Worm (Caenorhabditis elegans) whole organism, L4 larva: ENCODE measurements around the gene Y46G5A.7.

Source experiments
- D1046.2 ChIP-seq: fragments of 200-800 bp; sonication (Bioruptor generic); IDR thresholded peaks from 2 replicates; pipeline ENCODE4 v1.3.6; 2022; ENCODE audit warnings: missing genetic modification characterization, missing compliant biosample characterization
- F26F4.8 ChIP-seq: fragments of 200-800 bp; sonication (Bioruptor generic); conservative IDR thresholded peaks from 2 replicates; pipeline ENCODE4 v1.3.6; 2022; ENCODE audit warnings: missing genetic modification characterization, missing compliant biosample characterization
- F37D6.2 ChIP-seq: sonication (generic microtip); optimal IDR thresholded peaks from 2 replicates; lab custom pipeline; 2016; ENCODE audit warnings: mild to moderate bottlenecking, missing genetic modification characterization, missing compliant biosample characterization
- F49E8.2 ChIP-seq: sonication (generic microtip); optimal IDR thresholded peaks from 2 replicates; lab custom pipeline; 2016; ENCODE audit warnings: missing compliant biosample characterization, mild to moderate bottlenecking, missing genetic modification characterization, borderline replicate concordance
- T26A8.4 ChIP-seq: fragments of 200-800 bp; sonication (Bioruptor generic); IDR thresholded peaks from 2 replicates; pipeline ENCODE4 v1.3.6; 2022; ENCODE audit warnings: missing genetic modification characterization, missing compliant biosample characterization
- Y105C5A.15 ChIP-seq: fragments of 200-800 bp; sonication (Bioruptor generic); IDR thresholded peaks from 2 replicates; pipeline ENCODE4 v1.3.6; 2022; ENCODE audit warnings: missing genetic modification characterization, missing compliant biosample characterization
- Y75B8A.6 ChIP-seq: fragments of 200-800 bp; sonication (Bioruptor generic); IDR thresholded peaks from 2 replicates; pipeline ENCODE4 v1.3.6; 2022; ENCODE audit warnings: missing genetic modification reagents, missing genetic modification characterization, missing compliant biosample characterization
- aha-1 ChIP-seq: fragments of 150-350 bp; peaks from one replicate; lab custom pipeline; 2014; ENCODE audit warnings: missing biosample characterization, missing genetic modification characterization
- aly-2 ChIP-seq: sonication (generic microtip); optimal IDR thresholded peaks from 2 replicates; lab custom pipeline; 2018; ENCODE audit warnings: missing biosample characterization, missing genetic modification characterization
- cey-2 ChIP-seq: sonication (generic microtip); optimal IDR thresholded peaks from 3 replicates; lab custom pipeline; 2017; ENCODE audit warnings: missing genetic modification characterization, mild to moderate bottlenecking, missing compliant biosample characterization, antibody characterized with exemption, borderline replicate concordance; ENCODE audit not compliant: insufficient read depth
- ctbp-1 ChIP-seq: fragments of 200-800 bp; sonication (Bioruptor generic); IDR thresholded peaks from 2 replicates; pipeline ENCODE4 v1.3.6; 2022; ENCODE audit warnings: missing genetic modification reagents, missing genetic modification characterization, missing compliant biosample characterization
- daf-8 ChIP-seq: fragments of 200-800 bp; sonication (Bioruptor generic); IDR thresholded peaks from 2 replicates; pipeline ENCODE4 v1.3.6; 2022; ENCODE audit warnings: missing genetic modification characterization, missing compliant biosample characterization
- duxl-1 ChIP-seq: sonication (generic microtip); optimal IDR thresholded peaks from 2 replicates; lab custom pipeline; 2016; ENCODE audit warnings: mild to moderate bottlenecking, missing genetic modification characterization, moderate library complexity, missing compliant biosample characterization; ENCODE audit not compliant: poor library complexity
- egl-27 ChIP-seq: sonication (generic microtip); optimal IDR thresholded peaks from 3 replicates; lab custom pipeline; 2017; ENCODE audit warnings: missing biosample characterization, missing genetic modification reagents, missing genetic modification characterization
- egl-43 ChIP-seq: fragments of 200-800 bp; sonication (Bioruptor generic); IDR thresholded peaks from 2 replicates; pipeline ENCODE4 v1.3.6; 2022; ENCODE audit warnings: missing genetic modification reagents, missing genetic modification characterization, missing compliant biosample characterization
- fos-1 ChIP-seq: fragments of 150-350 bp; optimal IDR thresholded peaks from 2 replicates; lab custom pipeline; 2014; ENCODE audit warnings: missing biosample characterization, missing genetic modification characterization
- gei-8 ChIP-seq: fragments of 200-800 bp; sonication (Bioruptor generic); optimal IDR thresholded peaks from 2 replicates; lab custom pipeline; 2018; ENCODE audit warnings: mild to moderate bottlenecking, missing genetic modification characterization, missing compliant biosample characterization
- hif-1 ChIP-seq, 2 experiments: sonication (generic microtip); optimal IDR thresholded peaks; 2 replicates each; lab custom pipeline; 2016 to 2017; ENCODE audit warnings: missing compliant biosample characterization in 2 of 2, missing genetic modification characterization in 2 of 2, missing genetic modification reagents in 2 of 2, missing genotype in 2 of 2, mild to moderate bottlenecking in 1 of 2
- hlh-11 ChIP-seq: fragments of 200-800 bp; sonication (Bioruptor generic); optimal IDR thresholded peaks from 2 replicates; lab custom pipeline; 2018; ENCODE audit warnings: mild to moderate bottlenecking, missing genetic modification characterization, missing compliant biosample characterization
- hlh-30 ChIP-seq: sonication (generic microtip); optimal IDR thresholded peaks from 2 replicates; lab custom pipeline; 2017; ENCODE audit warnings: antibody characterized with exemption, mild to moderate bottlenecking, missing genetic modification characterization, missing compliant biosample characterization; ENCODE audit not compliant: insufficient read depth
- lim-7 ChIP-seq: fragments of 200-800 bp; sonication (Bioruptor generic); IDR thresholded peaks from 2 replicates; pipeline ENCODE4 v1.3.6; 2022; ENCODE audit warnings: missing genetic modification characterization, missing compliant biosample characterization
- lin-15B ChIP-seq: fragments of 150-350 bp; sonication (generic microtip); optimal IDR thresholded peaks from 3 replicates; lab custom pipeline; 2014; ENCODE audit warnings: missing biosample characterization, missing genetic modification characterization
- lin-38 ChIP-seq: fragments of 200-800 bp; sonication (Bioruptor generic); IDR thresholded peaks from 2 replicates; pipeline ENCODE4 v1.3.6; 2022; ENCODE audit warnings: missing genetic modification reagents, missing genetic modification characterization, missing compliant biosample characterization
- madf-9 ChIP-seq: fragments of 200-800 bp; sonication (Bioruptor generic); conservative IDR thresholded peaks from 2 replicates; pipeline ENCODE4 v1.3.6; 2022; ENCODE audit warnings: missing genetic modification reagents, missing genetic modification characterization, missing compliant biosample characterization
- mdt-29 ChIP-seq: fragments of 200-800 bp; sonication (Bioruptor generic); IDR thresholded peaks from 2 replicates; pipeline ENCODE4 v1.3.6; 2022; ENCODE audit warnings: missing genetic modification reagents, missing genetic modification characterization, missing compliant biosample characterization
- mxl-3 ChIP-seq: fragments of 200-800 bp; sonication (Bioruptor generic); optimal IDR thresholded peaks from 2 replicates; lab custom pipeline; 2018; ENCODE audit warnings: mild to moderate bottlenecking, missing genetic modification characterization, missing compliant biosample characterization
- nhr-10 ChIP-seq: fragments of 150-350 bp; optimal IDR thresholded peaks from 2 replicates; lab custom pipeline; 2014; ENCODE audit warnings: missing biosample characterization, missing genetic modification characterization
- nhr-102 ChIP-seq: sonication (generic microtip); optimal IDR thresholded peaks from 2 replicates; lab custom pipeline; 2016; ENCODE audit warnings: mild to moderate bottlenecking, missing genetic modification characterization, moderate library complexity, missing compliant biosample characterization
- nhr-237 ChIP-seq: sonication (generic microtip); optimal IDR thresholded peaks from 2 replicates; lab custom pipeline; 2017; ENCODE audit warnings: missing biosample characterization, missing genetic modification characterization
- nhr-28 ChIP-seq: fragments of 150-350 bp; optimal IDR thresholded peaks from 2 replicates; lab custom pipeline; 2014; ENCODE audit warnings: missing biosample characterization, missing genetic modification characterization
- nhr-41 ChIP-seq: fragments of 200-800 bp; sonication (Bioruptor generic); IDR thresholded peaks from 2 replicates; pipeline ENCODE4 v1.3.6; 2022; ENCODE audit warnings: missing genetic modification reagents, missing genetic modification characterization, missing compliant biosample characterization
- nhr-42 ChIP-seq: fragments of 200-800 bp; sonication (Bioruptor generic); IDR thresholded peaks from 2 replicates; pipeline ENCODE4 v1.3.6; 2022; ENCODE audit warnings: missing genetic modification characterization, missing compliant biosample characterization
- nhr-48 ChIP-seq: sonication (generic microtip); optimal IDR thresholded peaks from 2 replicates; lab custom pipeline; 2016; ENCODE audit warnings: mild to moderate bottlenecking, missing genetic modification characterization, missing compliant biosample characterization
- php-3 ChIP-seq: fragments of 200-800 bp; sonication (Bioruptor generic); IDR thresholded peaks from 2 replicates; pipeline ENCODE4 v1.3.6; 2022; ENCODE audit warnings: missing genetic modification reagents, missing genetic modification characterization, missing compliant biosample characterization
- pqm-1 ChIP-seq: sonication (generic microtip); optimal IDR thresholded peaks from 2 replicates; lab custom pipeline; 2017; ENCODE audit warnings: missing biosample characterization, missing genetic modification characterization
- rbr-2 ChIP-seq: sonication (generic microtip); optimal IDR thresholded peaks from 2 replicates; lab custom pipeline; 2016; ENCODE audit warnings: missing genotype, missing genetic modification characterization, missing compliant biosample characterization
- saeg-2 ChIP-seq: fragments of 200-800 bp; sonication (Bioruptor generic); IDR thresholded peaks from 2 replicates; pipeline ENCODE4 v1.3.6; 2022; ENCODE audit warnings: missing genetic modification reagents, missing genetic modification characterization, missing compliant biosample characterization
- set-16 ChIP-seq: fragments of 200-800 bp; sonication (Bioruptor generic); IDR thresholded peaks from 2 replicates; pipeline ENCODE4 v1.3.6; 2022; ENCODE audit warnings: missing genetic modification reagents, missing genetic modification characterization, missing compliant biosample characterization
- skn-1 ChIP-seq: fragments of 150-350 bp; optimal IDR thresholded peaks from 2 replicates; lab custom pipeline; 2014; ENCODE audit warnings: missing biosample characterization, missing genetic modification characterization
- snpc-4 ChIP-seq: fragments of 150-350 bp; optimal IDR thresholded peaks from 2 replicates; lab custom pipeline; 2014; ENCODE audit warnings: missing biosample characterization, missing genetic modification characterization
- spr-1 ChIP-seq: sonication (generic microtip); optimal IDR thresholded peaks from 2 replicates; lab custom pipeline; 2016; ENCODE audit warnings: mild to moderate bottlenecking, missing genetic modification characterization, missing compliant biosample characterization
- spr-3 ChIP-seq: fragments of 200-800 bp; sonication (Bioruptor generic); optimal IDR thresholded peaks from 2 replicates; lab custom pipeline; 2018; ENCODE audit warnings: mild to moderate bottlenecking, missing genetic modification characterization, missing compliant biosample characterization
- tag-97 ChIP-seq: fragments of 200-800 bp; sonication (Bioruptor generic); IDR thresholded peaks from 2 replicates; pipeline ENCODE4 v1.3.6; 2022; ENCODE audit warnings: missing genetic modification characterization, missing compliant biosample characterization
- unc-130 ChIP-seq: sonication (generic microtip); optimal IDR thresholded peaks from 2 replicates; lab custom pipeline; 2016; ENCODE audit warnings: missing genetic modification reagents, missing genetic modification characterization, missing compliant biosample characterization
- zfp-2 ChIP-seq: sonication (generic microtip); optimal IDR thresholded peaks from 2 replicates; lab custom pipeline; 2016; ENCODE audit warnings: mild to moderate bottlenecking, missing genetic modification characterization, missing compliant biosample characterization
- zfp-3 ChIP-seq: fragments of 200-800 bp; sonication (Bioruptor generic); conservative IDR thresholded peaks from 2 replicates; pipeline ENCODE4 v1.3.6; 2022; ENCODE audit warnings: missing genetic modification reagents, missing genetic modification characterization, missing compliant biosample characterization
- zip-2 ChIP-seq: fragments of 150-350 bp; optimal IDR thresholded peaks from 2 replicates; lab custom pipeline; 2014; ENCODE audit warnings: missing biosample characterization, missing genetic modification characterization
- ztf-11 ChIP-seq: fragments of 150-350 bp; optimal IDR thresholded peaks from 2 replicates; lab custom pipeline; 2014; ENCODE audit warnings: missing biosample characterization, missing genetic modification characterization
- ztf-7 ChIP-seq: fragments of 150-350 bp; optimal IDR thresholded peaks from 2 replicates; lab custom pipeline; 2014; ENCODE audit warnings: missing biosample characterization, missing genetic modification characterization

Gene Y46G5A.7

DNA sequence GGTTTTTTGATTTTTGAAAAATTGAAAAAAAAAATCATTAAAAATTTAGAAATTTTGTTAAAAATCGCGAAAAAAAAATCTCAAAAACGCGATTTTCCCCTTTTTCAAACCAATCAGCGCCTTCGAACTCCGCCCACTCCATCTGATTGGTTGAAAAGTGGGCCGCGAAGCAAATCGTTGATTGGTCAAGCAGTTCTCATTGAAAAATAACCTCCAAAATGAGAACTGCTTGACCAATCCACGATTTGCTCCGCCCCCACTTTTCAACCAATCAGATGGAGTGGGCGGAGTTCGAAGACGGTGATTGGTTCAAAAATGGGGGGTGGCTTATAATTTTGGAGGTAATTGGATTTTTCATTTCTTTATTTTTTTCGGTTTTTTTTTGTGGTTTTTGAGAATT, 34.3 kb upstream of the Y46G5A.7 start:
- no peak for TF ChIP-seq saeg-2 (GFP tag; lab: Robert Waterston, UW)
- no peak for TF ChIP-seq lin-38 (GFP tag; lab: Robert Waterston, UW)
- no peak for TF ChIP-seq F49E8.2 (tag; lab: Kevin White, UChicago)
- no peak for TF ChIP-seq pqm-1
- TF ChIP-seq egl-27 (tag; lab: Kevin White, UChicago), result no peak
- no peak for TF ChIP-seq skn-1
- TF ChIP-seq mxl-3 (GFP tag; lab: Kevin White, UChicago), result no peak
- no peak for TF ChIP-seq unc-130 (GFP tag; lab: Kevin White, UChicago)
- no peak for TF ChIP-seq aha-1
- no peak for TF ChIP-seq tag-97 (GFP tag; lab: Robert Waterston, UW)
- TF ChIP-seq ctbp-1 (GFP tag; lab: Robert Waterston, UW), result no peak
- TF ChIP-seq, all 104 proteins: peak for 0

DNA sequence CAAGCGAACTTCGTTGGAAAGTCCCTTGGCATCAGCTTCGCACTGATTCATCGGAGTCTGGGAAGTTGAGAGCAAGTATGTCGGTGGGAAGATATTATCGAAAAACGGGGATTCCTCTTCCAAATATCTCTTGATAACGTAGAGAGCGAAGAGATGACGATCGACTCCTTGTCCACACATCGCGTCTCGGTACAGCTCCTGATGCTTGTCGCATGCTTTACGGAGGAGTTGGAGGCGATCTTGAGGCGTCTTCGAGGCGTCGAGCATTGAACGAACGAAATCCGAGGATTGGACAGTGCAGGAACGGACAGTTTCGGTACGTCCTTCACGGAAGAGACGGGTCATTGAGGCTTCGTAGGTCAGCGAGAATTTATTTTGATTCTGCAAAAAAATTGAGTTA, 33.4 kb upstream of the Y46G5A.7 start:
- TF ChIP-seq daf-8 (GFP tag; lab: Robert Waterston, UW) (no peak), tag-97 (GFP tag; lab: Robert Waterston, UW) (no peak), nhr-28 (tag; lab: Kevin White, UChicago) (no peak), zfp-2 (tag; lab: Kevin White, UChicago) (no peak), nhr-237 (tag; lab: Kevin White, UChicago) (no peak), F37D6.2 (tag; lab: Kevin White, UChicago) (no peak), cey-2 (tag; lab: Kevin White, UChicago) (no peak), aha-1 (peak; percentile 12), nhr-102 (tag; lab: Kevin White, UChicago) (no peak), F26F4.8 (GFP tag; lab: Robert Waterston, UW) (no peak), T26A8.4 (GFP tag; lab: Robert Waterston, UW) (peak; percentile 35; the same call in 1 of the 2 replicates), zip-2 (tag; lab: Kevin White, UChicago) (no peak), duxl-1 (no peak), ztf-7 (tag; lab: Kevin White, UChicago) (no peak), rbr-2 (no peak), lin-15B (no peak), egl-43 (GFP tag; lab: Robert Waterston, UW) (peak; percentile 27; the same call in 1 of the 2 replicates)

DNA sequence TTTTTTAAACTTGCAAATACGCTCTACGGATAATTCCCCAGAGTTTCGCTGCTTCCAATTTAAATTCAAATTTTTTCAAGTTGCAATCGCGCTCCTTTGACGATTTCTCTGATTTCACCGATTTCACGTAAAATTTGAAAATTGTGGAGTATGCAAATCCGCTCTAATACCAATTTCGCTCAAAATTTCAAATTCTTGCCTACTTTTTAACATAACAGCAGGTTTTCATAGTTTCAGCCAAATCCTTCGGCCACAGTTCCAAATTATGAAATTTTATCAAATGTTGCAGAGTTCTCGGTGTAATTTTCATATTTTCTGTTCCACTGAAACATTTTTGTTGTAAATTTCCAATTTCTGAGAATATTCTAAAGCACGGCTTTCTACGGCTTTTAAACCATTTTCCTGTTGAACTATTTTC, 31.7 kb upstream of the Y46G5A.7 start, which contains the start of gene alkb-7:
alkb-7 (minus strand) TSS at position 323 of the 418 bp plus-strand sequence.
- TF ChIP-seq ctbp-1 (GFP tag; lab: Robert Waterston, UW) (0 out of 2 replicates have a peak, but pooled peaks have one; percentile 16), php-3 (0 out of 2 replicates have a peak, but pooled peaks have one; percentile 28), T26A8.4 (GFP tag; lab: Robert Waterston, UW) (peak; percentile 77), spr-3 (GFP tag; lab: Kevin White, UChicago) (peak; percentile 57), mdt-29 (GFP tag; lab: Robert Waterston, UW) (no peak), spr-1 (tag; lab: Kevin White, UChicago) (peak; percentile 71), D1046.2 (GFP tag; lab: Robert Waterston, UW) (no peak), nhr-48 (peak; percentile 42), aly-2 (tag; lab: Kevin White, UChicago) (no peak), hlh-11 (peak; percentile 36), ztf-11 (no peak), fos-1 (tag; lab: Kevin White, UChicago) (no peak), F49E8.2 (tag; lab: Kevin White, UChicago) (no peak), hif-1 (tag; optimal IDR thresholded peaks at IDR 0.05; lab: Kevin White, UChicago) (no peak), zfp-3 (GFP tag; lab: Robert Waterston, UW) (no peak), gei-8 (GFP tag; lab: Kevin White, UChicago) (peak; percentile 47), nhr-42 (GFP tag; lab: Robert Waterston, UW) (peak; percentile 75; the same call in 1 of the 2 replicates), nhr-10 (tag; lab: Kevin White, UChicago) (peak; percentile 20), madf-9 (GFP tag; lab: Robert Waterston, UW) (no peak), snpc-4 (tag; lab: Kevin White, UChicago) (no peak), set-16 (no peak), saeg-2 (GFP tag; lab: Robert Waterston, UW) (no peak), nhr-41 (GFP tag; lab: Robert Waterston, UW) (no peak), lim-7 (no peak), Y75B8A.6 (GFP tag; lab: Robert Waterston, UW) (no peak), hlh-30 (no peak), nhr-102 (tag; lab: Kevin White, UChicago) (peak; percentile 53), Y105C5A.15 (GFP tag; lab: Robert Waterston, UW) (0 out of 2 replicates have a peak, but pooled peaks have one; percentile 25)
